Worm (Caenorhabditis elegans) whole organism, L4 larva: ENCODE measurements around the gene Y43F4A.1.

Source experiments
- D1046.2 ChIP-seq: fragments of 200-800 bp; sonication (Bioruptor generic); IDR thresholded peaks from 2 replicates; pipeline ENCODE4 v1.3.6; 2022; ENCODE audit warnings: missing genetic modification characterization, missing compliant biosample characterization
- attf-4 ChIP-seq: sonication (generic microtip); optimal IDR thresholded peaks from 3 replicates; lab custom pipeline; 2017; ENCODE audit warnings: missing biosample characterization, missing genetic modification characterization
- daf-16 ChIP-seq, 3 experiments: sonication (generic microtip); optimal IDR thresholded peaks; 2 replicates each; lab custom pipeline; 2016 to 2017; ENCODE audit warnings: missing genetic modification characterization in 3 of 3, missing genetic modification reagents in 3 of 3, mild to moderate bottlenecking in 2 of 3, missing compliant biosample characterization in 2 of 3, missing biosample characterization in 1 of 3, moderate library complexity in 1 of 3
- dve-1 ChIP-seq: sonication (generic microtip); optimal IDR thresholded peaks from 2 replicates; lab custom pipeline; 2017; ENCODE audit warnings: antibody characterized with exemption, mild to moderate bottlenecking, missing genetic modification characterization, missing compliant biosample characterization; ENCODE audit not compliant: insufficient read depth
- egl-27 ChIP-seq: sonication (generic microtip); optimal IDR thresholded peaks from 3 replicates; lab custom pipeline; 2017; ENCODE audit warnings: missing biosample characterization, missing genetic modification reagents, missing genetic modification characterization
- lin-39 ChIP-seq: fragments of 150-350 bp; optimal IDR thresholded peaks from 2 replicates; lab custom pipeline; 2014; ENCODE audit warnings: missing biosample characterization, missing genetic modification reagents, missing genetic modification characterization
- nhr-6 ChIP-seq: fragments of 150-350 bp; optimal IDR thresholded peaks from 2 replicates; lab custom pipeline; 2014; ENCODE audit warnings: missing biosample characterization, missing genetic modification characterization
- pqm-1 ChIP-seq: sonication (generic microtip); optimal IDR thresholded peaks from 2 replicates; lab custom pipeline; 2017; ENCODE audit warnings: missing biosample characterization, missing genetic modification characterization
- spr-1 ChIP-seq: sonication (generic microtip); optimal IDR thresholded peaks from 2 replicates; lab custom pipeline; 2016; ENCODE audit warnings: mild to moderate bottlenecking, missing genetic modification characterization, missing compliant biosample characterization
- unc-130 ChIP-seq: sonication (generic microtip); optimal IDR thresholded peaks from 2 replicates; lab custom pipeline; 2016; ENCODE audit warnings: missing genetic modification reagents, missing genetic modification characterization, missing compliant biosample characterization
- unc-39 ChIP-seq: sonication (generic microtip); optimal IDR thresholded peaks from 2 replicates; lab custom pipeline; 2017; ENCODE audit warnings: missing biosample characterization, missing genetic modification characterization

ce11 chrIII:13212366-13212765, 10.5 kb upstream of the Y43F4A.1 start, which contains the start of gene tsp-3:
- TF ChIP-seq attf-4 (tag; lab: Kevin White, UChicago), result no peak
- no peak for TF ChIP-seq unc-130 (GFP tag; lab: Kevin White, UChicago)
- no peak for TF ChIP-seq dve-1 (tag; lab: Kevin White, UChicago)
- TF ChIP-seq lin-39 (tag; lab: Kevin White, UChicago), result no peak
- no peak for TF ChIP-seq nhr-6 (tag; lab: Kevin White, UChicago)
- no peak for TF ChIP-seq D1046.2
- no peak for TF ChIP-seq spr-1
- TF ChIP-seq egl-27 (tag; lab: Kevin White, UChicago), result no peak
- TF ChIP-seq pqm-1 (tag; lab: Kevin White, UChicago), result no peak
- TF ChIP-seq daf-16 (GFP tag; optimal IDR thresholded peaks at IDR 0.05; lab: Kevin White, UChicago), result no peak
- TF ChIP-seq daf-16 (tag; optimal IDR thresholded peaks at IDR 0.05; lab: Kevin White, UChicago), result no peak
- no peak for TF ChIP-seq unc-39 (tag; lab: Kevin White, UChicago)
